Worm (Caenorhabditis elegans) whole organism, early embryonic: ENCODE data around the gene tmc-2.

Source experiments
- B0310.2 ChIP-seq: sonication (generic microtip); optimal IDR thresholded peaks from 2 replicates; lab custom pipeline; 2016; ENCODE audit warnings: mild to moderate bottlenecking, missing genetic modification characterization, missing compliant biosample characterization
- F13C5.2 ChIP-seq: sonication (generic microtip); optimal IDR thresholded peaks from 2 replicates; lab custom pipeline; 2017; ENCODE audit warnings: mild to moderate bottlenecking, missing genetic modification characterization, inconsistent platforms, missing compliant biosample characterization
- aly-1 ChIP-seq: sonication (generic microtip); optimal IDR thresholded peaks from 2 replicates; lab custom pipeline; 2016; ENCODE audit warnings: missing genetic modification characterization, missing compliant biosample characterization
- ama-1 ChIP-seq: fragments of 150-350 bp; optimal IDR thresholded peaks from 2 replicates; lab custom pipeline; 2014
- ceh-13 ChIP-seq: fragments of 200-800 bp; sonication (Bioruptor generic); optimal IDR thresholded peaks from 2 replicates; lab custom pipeline; 2018; ENCODE audit warnings: mild to moderate bottlenecking, missing genetic modification characterization, missing compliant biosample characterization
- ceh-36 ChIP-seq: sonication (generic microtip); optimal IDR thresholded peaks from 2 replicates; lab custom pipeline; 2016; ENCODE audit warnings: missing genetic modification characterization, inconsistent platforms, missing compliant biosample characterization
- flt-1 ChIP-seq: fragments of 200-800 bp; sonication (Bioruptor generic); IDR thresholded peaks from 2 replicates; pipeline ENCODE4 v1.3.6; 2022; ENCODE audit warnings: missing genetic modification characterization, missing compliant biosample characterization
- hmg-4 ChIP-seq: fragments of 200-800 bp; sonication (Bioruptor generic); optimal IDR thresholded peaks from 2 replicates; lab custom pipeline; 2018; ENCODE audit warnings: mild to moderate bottlenecking, missing genetic modification characterization, missing compliant biosample characterization
- hnd-1 ChIP-seq: sonication (generic microtip); optimal IDR thresholded peaks from 2 replicates; lab custom pipeline; 2016; ENCODE audit warnings: missing genetic modification characterization, missing compliant biosample characterization
- pes-1 ChIP-seq: fragments of 200-800 bp; sonication (Bioruptor generic); IDR thresholded peaks from 2 replicates; pipeline ENCODE4 v1.3.6; 2022; ENCODE audit warnings: missing genetic modification reagents, missing genetic modification characterization, missing compliant biosample characterization
- scrt-1 ChIP-seq: fragments of 200-800 bp; sonication (Bioruptor generic); IDR thresholded peaks from 2 replicates; pipeline ENCODE4 v1.3.6; 2022; ENCODE audit warnings: missing genetic modification characterization, missing compliant biosample characterization
- sea-1 ChIP-seq: fragments of 200-800 bp; sonication (Bioruptor generic); conservative IDR thresholded peaks from 2 replicates; pipeline ENCODE4 v1.3.6; 2022; ENCODE audit warnings: missing genetic modification characterization, missing compliant biosample characterization
- tbx-37 ChIP-seq: fragments of 200-800 bp; sonication (Bioruptor generic); conservative IDR thresholded peaks from 2 replicates; pipeline ENCODE4 v1.3.6; 2022; ENCODE audit warnings: missing genetic modification reagents, missing genetic modification characterization, missing compliant biosample characterization
- tra-4 ChIP-seq: sonication (generic microtip); optimal IDR thresholded peaks from 2 replicates; lab custom pipeline; 2017; ENCODE audit warnings: missing genetic modification characterization, missing compliant biosample characterization

ce11 chrX:9298846-9299245 lies 4.7 kb upstream of the tmc-2 start, which contains the start of gene B0416.2:
- TF ChIP-seq aly-1 (tag; lab: Kevin White, UChicago) (no peak), ama-1 (lab: Kevin White, UChicago) (no peak), B0310.2 (tag; lab: Kevin White, UChicago) (no peak), scrt-1 (GFP tag; lab: Robert Waterston, UW) (no peak), pes-1 (GFP tag; lab: Robert Waterston, UW) (no peak), tra-4 (no peak), flt-1 (GFP tag; lab: Robert Waterston, UW) (no peak), tbx-37 (GFP tag; lab: Robert Waterston, UW) (no peak), ceh-36 (tag; lab: Kevin White, UChicago) (no peak), sea-1 (GFP tag; lab: Robert Waterston, UW) (no peak), ceh-13 (GFP tag; lab: Kevin White, UChicago) (no peak), F13C5.2 (no peak), hmg-4 (GFP tag; lab: Kevin White, UChicago) (no peak), hnd-1 (no peak)
